Fruit fly (Drosophila melanogaster): ENCODE results near the gene CG8419.

dm6 chr2L:8243903-8244302 is 37.9 kb downstream of the CG8419 start, which contains the start of gene CG43057:
- no peak for TF ChIP-seq psq (optimal IDR thresholded peaks at IDR 0.05)
- no peak for TF ChIP-seq pan (optimal IDR thresholded peaks at IDR 0.05)
- TF ChIP-seq Dll (optimal IDR thresholded peaks at IDR 0.05) = no peak
- TF ChIP-seq usp (GFP tag; optimal IDR thresholded peaks at IDR 0.05) = no peak
- no peak for TF ChIP-seq EcR (GFP tag; optimal IDR thresholded peaks at IDR 0.05)
- TF ChIP-seq CG8478 (optimal IDR thresholded peaks at IDR 0.05) = no peak

Measured in whole organism.